Fruit fly (Drosophila melanogaster): ENCODE results near the gene nmd.
A peak's percentile ranks its signal among the peaks of the same experiment; 100 is the strongest.

The nmd gene

DNA sequence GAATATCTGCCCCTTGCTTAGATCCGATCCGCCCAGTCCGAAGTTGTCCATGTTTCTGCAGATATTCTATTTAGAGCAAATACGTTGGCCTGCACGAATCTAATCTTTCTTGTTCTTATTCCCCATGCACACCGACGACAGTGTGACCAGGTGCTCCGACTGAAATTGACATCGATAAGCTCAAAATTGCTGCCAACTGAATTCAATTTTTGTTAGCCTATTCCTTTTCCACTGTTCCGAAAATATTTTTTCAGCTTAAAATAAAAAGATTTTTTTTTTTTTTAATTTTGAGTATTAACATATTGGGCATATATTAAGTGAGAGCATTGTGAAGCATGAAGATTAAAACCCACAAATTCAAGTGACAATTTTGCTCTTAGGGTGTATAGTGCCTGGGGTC is at the start of gene nmd:
nmd (minus strand) TSS at position 162 of the 400 bp plus-strand sequence.
- TF ChIP-seq Rel (GFP tag; optimal IDR thresholded peaks at IDR 0.05), result no peak
- peak; percentile 70 for TF ChIP-seq Rel (tag; optimal IDR thresholded peaks at IDR 0.05)
- peak; percentile 21 for TF ChIP-seq HLH106 (tag; optimal IDR thresholded peaks at IDR 0.05)
- peak; percentile 69 for TF ChIP-seq woc (GFP tag; optimal IDR thresholded peaks at IDR 0.05)
- TF ChIP-seq foxo (GFP tag; optimal IDR thresholded peaks at IDR 0.05), result no peak

DNA sequence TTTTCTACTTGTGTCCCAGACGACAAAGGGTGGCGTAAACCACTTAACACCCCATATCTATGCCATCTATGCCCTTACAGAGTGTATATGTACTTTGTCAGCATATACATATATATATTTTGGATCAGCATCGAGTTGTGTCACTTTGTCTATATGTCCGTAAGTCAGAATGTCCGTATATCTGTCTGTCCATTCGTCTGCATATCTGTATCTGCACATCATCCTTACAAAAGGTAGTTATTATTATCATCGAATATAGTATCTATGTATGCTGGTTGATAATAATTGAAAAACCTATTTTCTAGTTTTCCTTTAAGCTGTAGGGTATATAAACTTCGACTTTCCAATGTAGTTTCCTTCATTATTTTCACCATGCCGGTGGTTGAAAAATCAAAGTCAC is 47.4 kb upstream of the nmd start:
- TF ChIP-seq Sp1 (GFP tag; optimal IDR thresholded peaks at IDR 0.05) (no peak), sage (GFP tag; optimal IDR thresholded peaks at IDR 0.05) (no peak), Mio (GFP tag; optimal IDR thresholded peaks at IDR 0.05) (no peak), GATAd (GFP tag; optimal IDR thresholded peaks at IDR 0.05) (no peak), Hr78 (GFP tag; optimal IDR thresholded peaks at IDR 0.05) (no peak), Rel (GFP tag; optimal IDR thresholded peaks at IDR 0.05) (no peak), Rel (tag; optimal IDR thresholded peaks at IDR 0.05) (no peak), sv (GFP tag; optimal IDR thresholded peaks at IDR 0.05) (no peak), N (GFP tag; optimal IDR thresholded peaks at IDR 0.05) (no peak), psq (GFP tag; optimal IDR thresholded peaks at IDR 0.05) (no peak)

DNA sequence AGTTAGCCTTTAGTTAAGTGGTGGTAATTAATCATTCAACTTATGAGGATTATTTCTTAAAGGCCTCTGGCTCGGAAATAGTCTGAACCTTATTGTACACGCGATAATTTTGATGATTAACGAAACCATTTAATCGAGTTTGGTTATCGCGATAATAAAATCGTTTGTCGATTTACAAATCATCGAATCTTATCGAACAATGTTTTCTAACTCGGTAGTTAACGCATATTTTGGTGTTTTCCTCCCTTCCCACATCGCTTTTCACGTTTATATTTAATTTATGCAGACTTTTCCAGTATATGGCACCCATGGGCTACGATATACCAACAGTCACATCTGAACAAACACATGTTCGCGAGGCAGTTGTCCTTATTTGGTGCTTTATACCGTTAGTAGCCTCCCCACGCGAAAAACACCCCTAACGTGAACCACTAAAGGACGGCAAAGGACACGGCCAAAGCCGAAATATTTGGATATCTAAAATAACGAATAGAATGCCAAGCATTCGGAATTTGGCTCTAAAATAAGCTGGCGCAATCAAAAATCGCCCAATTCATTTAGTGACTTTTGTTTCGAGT is 40.4 kb upstream of the nmd start, which contains the start of gene Frmd5:
Frmd5 (plus strand) TSS at position 414 of the 578 bp plus-strand sequence.
- no peak for TF ChIP-seq Jra (GFP tag; optimal IDR thresholded peaks at IDR 0.05)

DNA sequence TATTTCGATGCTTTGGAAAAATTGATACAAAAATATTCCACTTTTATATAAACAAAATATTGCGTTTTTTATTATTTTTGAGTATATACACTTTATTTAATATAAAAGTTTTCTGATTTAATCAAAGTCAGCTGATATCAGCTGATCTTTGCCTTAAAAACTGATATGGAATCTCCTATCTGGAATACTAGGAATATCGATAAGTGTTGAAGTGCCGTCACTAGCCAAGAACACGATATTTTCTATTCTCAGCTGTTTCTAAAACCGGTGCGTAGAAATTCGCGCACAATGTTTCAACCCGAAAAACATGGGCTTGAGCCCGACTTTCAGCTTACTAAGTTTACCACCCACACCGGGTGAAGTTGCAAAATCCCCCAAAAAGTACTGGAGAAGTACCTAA is 38.7 kb upstream of the nmd start, which contains the start of gene Sps2:
Sps2 (plus strand) TSS at position 124 of the 400 bp plus-strand sequence.
- no peak for TF ChIP-seq Hr83 (GFP tag; optimal IDR thresholded peaks at IDR 0.05; ENCODE audit: poor library complexity, severe bottlenecking)
- peak; percentile 18 for TF ChIP-seq brk (GFP tag; optimal IDR thresholded peaks at IDR 0.05)
- no peak for TF ChIP-seq br (GFP tag; optimal IDR thresholded peaks at IDR 0.05)
- peak; percentile 10 for TF ChIP-seq fru (GFP tag; optimal IDR thresholded peaks at IDR 0.05)
- TF ChIP-seq CrebA (GFP tag; optimal IDR thresholded peaks at IDR 0.05; ENCODE audit: borderline replicate concordance), result no peak
- peak; percentile 10 for TF ChIP-seq Hnf4 (GFP tag; optimal IDR thresholded peaks at IDR 0.05)
- peak; percentile 24 for TF ChIP-seq h (GFP tag; optimal IDR thresholded peaks at IDR 0.05)

DNA sequence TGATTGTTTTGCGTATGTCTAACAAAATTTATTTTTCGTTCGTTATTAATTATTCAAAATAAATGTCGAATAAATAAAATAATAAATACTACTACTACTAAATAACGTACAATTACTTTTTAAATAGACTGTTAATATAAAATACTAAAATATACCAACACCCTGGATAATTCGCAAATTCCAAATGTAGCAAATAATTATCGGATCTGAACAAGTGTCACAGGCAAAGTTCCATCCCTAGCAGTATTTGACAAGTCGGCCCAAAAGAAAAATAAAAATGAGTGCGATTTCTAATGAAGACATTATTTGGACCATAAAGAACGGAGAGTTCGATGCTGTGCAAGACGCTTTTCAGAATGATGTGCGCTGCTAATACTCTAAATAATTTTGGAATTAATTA is 37.7 kb upstream of the nmd start, which contains the start of gene CG31715:
CG31715 (plus strand) TSS at position 212 of the 400 bp plus-strand sequence.
- TF ChIP-seq psq (GFP tag; optimal IDR thresholded peaks at IDR 0.05), result peak; percentile 13
- no peak for TF ChIP-seq Jra (GFP tag; optimal IDR thresholded peaks at IDR 0.05)
- TF ChIP-seq foxo (GFP tag; optimal IDR thresholded peaks at IDR 0.05), result peak in 1 of 2 experiments; percentile 48
- TF ChIP-seq rgr (GFP tag; optimal IDR thresholded peaks at IDR 0.05), result peak; percentile 64
- peak; percentile 20 for TF ChIP-seq h (GFP tag; optimal IDR thresholded peaks at IDR 0.05)
- TF ChIP-seq dl (GFP tag; optimal IDR thresholded peaks at IDR 0.05; ENCODE audit: insufficient read depth in 1 of 2, partially characterized antibody in 2 of 2), result no peak
- TF ChIP-seq Hr83 (GFP tag; optimal IDR thresholded peaks at IDR 0.05; ENCODE audit: poor library complexity, severe bottlenecking), result peak; percentile 32
- peak; percentile 6 for TF ChIP-seq HLH106 (tag; optimal IDR thresholded peaks at IDR 0.05)
- TF ChIP-seq ey (GFP tag; optimal IDR thresholded peaks at IDR 0.05), result peak; percentile 9
- peak; percentile 21 for TF ChIP-seq Hnf4 (GFP tag; optimal IDR thresholded peaks at IDR 0.05)
- TF ChIP-seq dsf (GFP tag; optimal IDR thresholded peaks at IDR 0.05; ENCODE audit: borderline replicate concordance), result peak; percentile 9
- TF ChIP-seq br (GFP tag; optimal IDR thresholded peaks at IDR 0.05), result no peak
- peak; percentile 35 for TF ChIP-seq woc (GFP tag; optimal IDR thresholded peaks at IDR 0.05)
- TF ChIP-seq brk (GFP tag; optimal IDR thresholded peaks at IDR 0.05), result peak; percentile 60

DNA sequence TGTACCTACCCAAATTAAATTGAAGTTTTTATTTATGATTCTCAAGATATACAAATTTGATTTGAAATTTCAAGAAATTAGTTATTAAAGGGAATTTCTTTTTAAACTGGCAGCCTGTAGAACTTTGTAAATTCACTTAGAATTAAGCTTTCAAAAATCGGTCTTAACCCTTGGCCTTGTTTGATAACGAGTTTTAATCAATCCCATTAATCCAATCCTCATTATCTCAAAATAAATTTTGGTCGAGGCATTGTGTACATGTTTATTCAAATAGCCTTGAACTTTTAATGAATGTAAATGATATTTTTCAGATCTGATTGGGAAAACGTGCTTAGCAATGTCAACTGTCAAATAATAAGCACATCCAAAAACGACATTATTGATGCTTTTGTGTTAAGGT is 36.1 kb upstream of the nmd start:
- TF ChIP-seq dsf (GFP tag; optimal IDR thresholded peaks at IDR 0.05; ENCODE audit: borderline replicate concordance) (no peak), h (GFP tag; optimal IDR thresholded peaks at IDR 0.05) (no peak)

DNA sequence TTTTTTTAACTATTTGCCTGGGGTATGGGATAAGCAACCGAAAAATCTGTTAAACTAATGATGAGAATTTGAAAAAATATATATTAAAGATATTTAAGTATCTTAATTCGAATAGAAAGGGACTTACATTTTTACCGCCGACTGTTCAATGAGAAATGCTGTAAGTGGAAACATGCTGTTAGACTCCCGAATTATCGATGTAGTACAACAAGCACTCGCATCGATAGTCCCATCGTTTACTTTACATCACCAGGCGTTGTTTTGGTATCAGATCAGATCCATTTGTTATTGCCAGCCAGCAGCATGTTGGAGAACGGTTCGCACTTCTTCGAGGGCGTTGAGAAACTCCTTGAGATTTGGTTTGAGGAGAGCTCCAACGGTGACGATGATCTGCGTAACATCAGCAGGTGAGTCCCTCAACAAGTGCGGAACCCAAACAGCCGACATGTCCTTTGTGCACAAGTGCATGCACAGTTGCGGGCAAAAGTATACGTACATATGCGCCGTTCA is 35.5 kb upstream of the nmd start, which contains the start of gene SamDC:
SamDC (plus strand) TSS at position 246 of the 510 bp plus-strand sequence.
- TF ChIP-seq br (GFP tag; optimal IDR thresholded peaks at IDR 0.05) (no peak), rgr (GFP tag; optimal IDR thresholded peaks at IDR 0.05) (peak; percentile 48), Myc (optimal IDR thresholded peaks at IDR 0.05) (no peak), dsf (GFP tag; optimal IDR thresholded peaks at IDR 0.05; ENCODE audit: borderline replicate concordance) (no peak), sv (GFP tag; optimal IDR thresholded peaks at IDR 0.05) (peak; percentile 4), HLH106 (tag; optimal IDR thresholded peaks at IDR 0.05) (peak; percentile 20), OdsH (GFP tag; optimal IDR thresholded peaks at IDR 0.05) (peak; percentile 24), jim (GFP tag; optimal IDR thresholded peaks at IDR 0.05) (no peak), CrebA (GFP tag; optimal IDR thresholded peaks at IDR 0.05; ENCODE audit: borderline replicate concordance) (no peak), Hr78 (GFP tag; optimal IDR thresholded peaks at IDR 0.05) (peak; percentile 78), Vsx2 (GFP tag; optimal IDR thresholded peaks at IDR 0.05; ENCODE audit: partially characterized antibody) (no peak), Sp1 (GFP tag; optimal IDR thresholded peaks at IDR 0.05) (peak; percentile 19), Hr83 (GFP tag; optimal IDR thresholded peaks at IDR 0.05; ENCODE audit: poor library complexity, severe bottlenecking) (peak; percentile 71), woc (GFP tag; optimal IDR thresholded peaks at IDR 0.05) (peak; percentile 76), h (GFP tag; optimal IDR thresholded peaks at IDR 0.05) (peak; percentile 46), Hnf4 (GFP tag; optimal IDR thresholded peaks at IDR 0.05) (peak; percentile 28), brk (GFP tag; optimal IDR thresholded peaks at IDR 0.05) (no peak), Dif (GFP tag; optimal IDR thresholded peaks at IDR 0.05; ENCODE audit: partially characterized antibody) (no peak), dmrt93B (GFP tag; optimal IDR thresholded peaks at IDR 0.05) (no peak), lola (GFP tag; optimal IDR thresholded peaks at IDR 0.05) (no peak), Rel (GFP tag; optimal IDR thresholded peaks at IDR 0.05) (no peak), Rel (tag; optimal IDR thresholded peaks at IDR 0.05) (peak; percentile 19)

All from whole organism, wandering third instar larva.